Worm (Caenorhabditis elegans): ENCODE measurements around the gene rap-1.

DNA sequence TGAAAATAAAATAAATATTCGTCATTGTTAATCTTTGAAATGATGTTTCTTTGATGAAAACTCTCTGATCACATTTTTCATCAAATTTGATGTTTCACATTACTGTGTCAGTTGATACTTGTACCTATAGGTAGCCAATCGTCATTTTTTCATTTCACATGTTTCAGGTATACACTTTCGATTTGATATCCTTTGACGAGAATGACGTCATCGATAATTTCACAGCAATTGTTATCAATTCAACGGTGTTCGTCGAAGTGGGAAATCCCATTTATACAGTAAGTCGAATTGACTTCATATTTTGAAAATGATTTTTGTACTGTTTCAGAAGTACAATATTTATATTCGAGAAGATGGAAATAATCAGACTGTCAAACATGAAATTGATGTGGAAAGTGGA, 4.5 kb downstream of the rap-1 start:
- no peak for TF ChIP-seq ets-4 (tag; optimal IDR thresholded peaks at IDR 0.05)
- no peak for TF ChIP-seq pha-4 (tag; optimal IDR thresholded peaks at IDR 0.05)
- no peak for TF ChIP-seq fkh-10 (GFP tag; optimal IDR thresholded peaks at IDR 0.05)
- TF ChIP-seq ahr-1 (tag; optimal IDR thresholded peaks at IDR 0.05) = no peak
- no peak for TF ChIP-seq sox-2 (GFP tag; IDR thresholded peaks at IDR 0.05)
- no peak for TF ChIP-seq hlh-30 (tag; optimal IDR thresholded peaks at IDR 0.05; ENCODE audit: insufficient read depth)
- no peak for TF ChIP-seq pros-1 (tag; optimal IDR thresholded peaks at IDR 0.05)
- no peak for TF ChIP-seq ceh-22 (tag; optimal IDR thresholded peaks at IDR 0.05)
- TF ChIP-seq nhr-232 (tag; optimal IDR thresholded peaks at IDR 0.05) = no peak
- no peak for TF ChIP-seq tbx-2 (tag; optimal IDR thresholded peaks at IDR 0.05)
- no peak for TF ChIP-seq ama-1 (optimal IDR thresholded peaks at IDR 0.05)

Data from whole organism, late embryonic.